Worm (Caenorhabditis elegans): ENCODE results near the gene bli-5.
A peak's percentile ranks its signal among the peaks of the same experiment; 100 is the strongest.

The bli-5 gene

ce11 chrIII:13461535-13461934, 32.0 kb upstream of the bli-5 start:
- TF ChIP-seq hlh-30 (tag; optimal IDR thresholded peaks at IDR 0.05; ENCODE audit: insufficient read depth) (no peak), ztf-7 (tag; optimal IDR thresholded peaks at IDR 0.05) (no peak), mep-1 (tag; optimal IDR thresholded peaks at IDR 0.05) (no peak), arid-1 (GFP tag; conservative IDR thresholded peaks at IDR 0.05) (no peak), zip-2 (tag; optimal IDR thresholded peaks at IDR 0.05) (no peak), dmd-8 (GFP tag; IDR thresholded peaks at IDR 0.05) (no peak), nhr-111 (GFP tag; optimal IDR thresholded peaks at IDR 0.05) (no peak), unc-130 (GFP tag; optimal IDR thresholded peaks at IDR 0.05) (no peak), unc-39 (tag; optimal IDR thresholded peaks at IDR 0.05) (no peak), lin-15B (tag; optimal IDR thresholded peaks at IDR 0.05) (no peak), lin-39 (tag; optimal IDR thresholded peaks at IDR 0.05) (no peak), madf-9 (GFP tag; conservative IDR thresholded peaks at IDR 0.05) (no peak), dmd-6 (GFP tag; IDR thresholded peaks at IDR 0.05) (no peak), T26A8.4 (GFP tag; IDR thresholded peaks at IDR 0.05) (no peak), F37D6.2 (tag; optimal IDR thresholded peaks at IDR 0.05) (no peak), nhr-48 (tag; optimal IDR thresholded peaks at IDR 0.05) (no peak), duxl-1 (tag; optimal IDR thresholded peaks at IDR 0.05; ENCODE audit: poor library complexity) (no peak)

- TF ChIP-seq T26A8.4 (GFP tag; IDR thresholded peaks at IDR 0.05) = no peak
- TF ChIP-seq unc-62 (GFP tag; optimal IDR thresholded peaks at IDR 0.05 in 1 of 2) = peak in 1 of 2 experiments; percentile 92
- TF ChIP-seq unc-62 (tag; optimal IDR thresholded peaks at IDR 0.05) = no peak
Observed at ce11 chrIII:13458978-13459596, 29.5 kb upstream of the bli-5 start, which contains the start of gene tag-164. TSS of gene tag-164 (plus strand) at chrIII:13459546.

ce11 chrIII:13457305-13457704, 27.7 kb upstream of the bli-5 start:
- no peak for TF ChIP-seq ceh-82 (tag; optimal IDR thresholded peaks at IDR 0.05)
- no peak for TF ChIP-seq lin-13 (GFP tag; optimal IDR thresholded peaks at IDR 0.05)
- no peak for TF ChIP-seq set-16 (GFP tag; IDR thresholded peaks at IDR 0.05)
- TF ChIP-seq gei-8 (GFP tag; optimal IDR thresholded peaks at IDR 0.05) = no peak
- TF ChIP-seq Y105C5A.15 (GFP tag; IDR thresholded peaks at IDR 0.05) = 0 out of 2 replicates have a peak, but pooled peaks have one; percentile 48
- peak in 1 of 2 experiments; percentile 51 for TF ChIP-seq unc-62 (GFP tag; optimal IDR thresholded peaks at IDR 0.05 in 1 of 2)
- TF ChIP-seq unc-62 (tag; optimal IDR thresholded peaks at IDR 0.05) = no peak
- TF ChIP-seq php-3 (GFP tag; IDR thresholded peaks at IDR 0.05) = no peak
- TF ChIP-seq aha-1 (tag) = no peak
- peak; percentile 13 for TF ChIP-seq nhr-102 (tag; optimal IDR thresholded peaks at IDR 0.05)
- no peak for TF ChIP-seq hif-1 (tag; optimal IDR thresholded peaks at IDR 0.05)
- no peak; the same call in 1 of the 2 replicates for TF ChIP-seq pha-4 (GFP tag; IDR thresholded peaks at IDR 0.05)
- no peak for TF ChIP-seq pha-4 (tag; optimal IDR thresholded peaks at IDR 0.05)
- no peak for TF ChIP-seq ceh-20 (GFP tag; IDR thresholded peaks at IDR 0.05)
- no peak for TF ChIP-seq unc-39 (tag; optimal IDR thresholded peaks at IDR 0.05)
- no peak for TF ChIP-seq mep-1 (tag; optimal IDR thresholded peaks at IDR 0.05)
- no peak for TF ChIP-seq nhr-76 (tag; optimal IDR thresholded peaks at IDR 0.05)
- no peak for TF ChIP-seq lir-3 (tag; optimal IDR thresholded peaks at IDR 0.05)
- TF ChIP-seq nhr-10 (tag; optimal IDR thresholded peaks at IDR 0.05) = no peak
- no peak for TF ChIP-seq hlh-30 (tag; optimal IDR thresholded peaks at IDR 0.05; ENCODE audit: insufficient read depth)
- TF ChIP-seq Y48G9A.11 (GFP tag; IDR thresholded peaks at IDR 0.05) = no peak
- TF ChIP-seq snpc-4 (tag; optimal IDR thresholded peaks at IDR 0.05) = no peak
- TF ChIP-seq tag-97 (GFP tag; IDR thresholded peaks at IDR 0.05) = no peak
- TF ChIP-seq mdl-1 (tag; optimal IDR thresholded peaks at IDR 0.05) = no peak
- TF ChIP-seq zag-1 (tag; optimal IDR thresholded peaks at IDR 0.05) = no peak
- no peak for TF ChIP-seq tra-1 (GFP tag; IDR thresholded peaks at IDR 0.05)

All from whole organism, L4 larva.